Fruit fly (Drosophila melanogaster) whole organism: ENCODE results near the gene ppk21.

Source experiments
- CG8478 ChIP-seq: fragments of >200 bp; optimal IDR thresholded peaks from 2 replicates; lab custom pipeline; 2018; ENCODE audit warnings: inconsistent platforms
- Dll ChIP-seq: fragments of >200 bp; optimal IDR thresholded peaks from 2 replicates; lab custom pipeline; 2017
- EcR ChIP-seq, 2 experiments: fragments of >200 bp; optimal IDR thresholded peaks; 2 replicates each; lab custom pipeline; 2017; ENCODE audit warnings: missing biosample characterization in 2 of 2, missing genetic modification characterization in 2 of 2, missing genetic modification reagents in 2 of 2
- pan ChIP-seq: fragments of >200 bp; optimal IDR thresholded peaks from 2 replicates; lab custom pipeline; 2017
- psq ChIP-seq: fragments of >200 bp; optimal IDR thresholded peaks from 2 replicates; lab custom pipeline; 2017
- usp ChIP-seq: fragments of >200 bp; optimal IDR thresholded peaks from 2 replicates; lab custom pipeline; 2017; ENCODE audit warnings: missing biosample characterization, missing genetic modification characterization, mixed read lengths

Gene ppk21

dm6 chr3R:29672156-29672555, 7.6 kb downstream of the ppk21 start, which contains the start of gene ppk19:
Gene ppk19, plus strand, starts transcription at chr3R:29672456.
- TF ChIP-seq EcR (GFP tag; optimal IDR thresholded peaks at IDR 0.05; lab: Kevin White, UChicago) (no peak), pan (lab: Kevin White, UChicago) (no peak), psq (lab: Kevin White, UChicago) (no peak)

- TF ChIP-seq Dll (lab: Kevin White, UChicago) (no peak), pan (lab: Kevin White, UChicago) (no peak), psq (lab: Kevin White, UChicago) (no peak), usp (no peak), EcR (GFP tag; optimal IDR thresholded peaks at IDR 0.05; lab: Kevin White, UChicago) (no peak), CG8478 (lab: Kevin White, UChicago) (no peak)
These were observed 10.8 kb downstream of the ppk21 start, which contains the start of the genes Bub3 and Cap-D2 for dm6 chr3R:29675333-29675732. Gene Bub3, minus strand, starts transcription at chr3R:29675421. Gene Cap-D2, plus strand, starts transcription at chr3R:29675651.

- TF ChIP-seq EcR (GFP tag; optimal IDR thresholded peaks at IDR 0.05; lab: Kevin White, UChicago) (no peak), usp (no peak), psq (lab: Kevin White, UChicago) (no peak), pan (lab: Kevin White, UChicago) (no peak), CG8478 (lab: Kevin White, UChicago) (no peak), Dll (lab: Kevin White, UChicago) (no peak)
These were observed 16.7 kb downstream of the ppk21 start for dm6 chr3R:29681241-29681640.

- TF ChIP-seq psq (lab: Kevin White, UChicago) (no peak), Dll (lab: Kevin White, UChicago) (peak; percentile 86), pan (lab: Kevin White, UChicago) (no peak)
These were observed 17.6 kb downstream of the ppk21 start, which contains the start of the genes CG7582 and Gycalpha99B for dm6 chr3R:29682152-29682600. Gene CG7582, minus strand, starts transcription at chr3R:29682278. Gene Gycalpha99B, plus strand, starts transcription at chr3R:29682503.

dm6 chr3R:29686698-29687097, 22.1 kb downstream of the ppk21 start:
- TF ChIP-seq psq (lab: Kevin White, UChicago) (no peak), pan (lab: Kevin White, UChicago) (no peak), usp (no peak), CG8478 (lab: Kevin White, UChicago) (no peak), Dll (lab: Kevin White, UChicago) (no peak), EcR (GFP tag; optimal IDR thresholded peaks at IDR 0.05; lab: Kevin White, UChicago) (no peak)

dm6 chr3R:29689211-29689610, 24.6 kb downstream of the ppk21 start, which contains the start of gene Obp99c:
Gene Obp99c, minus strand, starts transcription at chr3R:29689311.
- TF ChIP-seq CG8478 (lab: Kevin White, UChicago) (no peak), psq (lab: Kevin White, UChicago) (no peak), pan (lab: Kevin White, UChicago) (no peak), usp (no peak), Dll (lab: Kevin White, UChicago) (no peak), EcR (GFP tag; optimal IDR thresholded peaks at IDR 0.05; lab: Kevin White, UChicago) (no peak)

- no peak for TF ChIP-seq CG8478 (lab: Kevin White, UChicago)
- TF ChIP-seq psq (lab: Kevin White, UChicago) = no peak
These were observed 25.4 kb downstream of the ppk21 start for dm6 chr3R:29689833-29690538.

- no peak for TF ChIP-seq Dll (lab: Kevin White, UChicago)
- TF ChIP-seq usp = no peak
- TF ChIP-seq CG8478 (lab: Kevin White, UChicago) = no peak
- TF ChIP-seq pan (lab: Kevin White, UChicago) = no peak
- TF ChIP-seq EcR (GFP tag; optimal IDR thresholded peaks at IDR 0.05; lab: Kevin White, UChicago) = no peak
- no peak for TF ChIP-seq psq (lab: Kevin White, UChicago)
These were observed 25.9 kb downstream of the ppk21 start for dm6 chr3R:29690539-29690852.

- TF ChIP-seq usp (no peak), psq (lab: Kevin White, UChicago) (no peak), EcR (GFP tag; optimal IDR thresholded peaks at IDR 0.05; lab: Kevin White, UChicago) (no peak), Dll (lab: Kevin White, UChicago) (no peak), pan (lab: Kevin White, UChicago) (no peak), CG8478 (lab: Kevin White, UChicago) (no peak)
These were observed 26.5 kb downstream of the ppk21 start for dm6 chr3R:29690960-29691527.

dm6 chr3R:29692009-29692641, 27.5 kb downstream of the ppk21 start, which contains the start of gene dmrt99B:
Gene dmrt99B, plus strand, starts transcription at chr3R:29692591.
- no peak for TF ChIP-seq EcR (GFP tag; optimal IDR thresholded peaks at IDR 0.05; lab: Kevin White, UChicago)
- no peak for TF ChIP-seq CG8478 (lab: Kevin White, UChicago)
- TF ChIP-seq usp = no peak
- no peak for TF ChIP-seq Dll (lab: Kevin White, UChicago)
- TF ChIP-seq pan (lab: Kevin White, UChicago) = no peak
- TF ChIP-seq psq (lab: Kevin White, UChicago) = no peak

dm6 chr3R:29695744-29696143, 31.2 kb downstream of the ppk21 start:
- no peak for TF ChIP-seq pan (lab: Kevin White, UChicago)
- no peak for TF ChIP-seq Dll (lab: Kevin White, UChicago)
- no peak for TF ChIP-seq EcR (GFP tag; optimal IDR thresholded peaks at IDR 0.05; lab: Kevin White, UChicago)
- TF ChIP-seq CG8478 (lab: Kevin White, UChicago) = no peak
- no peak for TF ChIP-seq psq (lab: Kevin White, UChicago)
- TF ChIP-seq usp = no peak
